Worm (Caenorhabditis elegans): ENCODE data around the gene acr-2.
A peak's percentile ranks its signal among the peaks of the same experiment; 100 is the strongest.

The acr-2 gene

ce11 chrX:6698267-6698666, 4.1 kb upstream of the acr-2 start, which contains the start of the genes F38B6.7 and F38B6.2:
Gene F38B6.7 (minus strand): TSS chrX:6698367.
Gene F38B6.2 (plus strand): TSS chrX:6698533.
- TF ChIP-seq unc-39 (tag; optimal IDR thresholded peaks at IDR 0.05) (no peak), mep-1 (tag; optimal IDR thresholded peaks at IDR 0.05) (no peak)

- no peak for TF ChIP-seq lin-13 (tag; optimal IDR thresholded peaks at IDR 0.05)
- TF ChIP-seq ces-1 (GFP tag; optimal IDR thresholded peaks at IDR 0.05): peak; percentile 91
- no peak for TF ChIP-seq cnd-1 (tag; optimal IDR thresholded peaks at IDR 0.05)
Observed at ce11 chrX:6705156-6705555, 2.8 kb downstream of the acr-2 start.

- TF ChIP-seq ceh-43 (GFP tag; optimal IDR thresholded peaks at IDR 0.05) (no peak), lin-32 (GFP tag; optimal IDR thresholded peaks at IDR 0.05) (no peak), zip-8 (tag; optimal IDR thresholded peaks at IDR 0.05) (no peak), pha-4 (tag; optimal IDR thresholded peaks at IDR 0.05) (no peak), hlh-1 (tag; optimal IDR thresholded peaks at IDR 0.05) (no peak), elt-3 (tag; optimal IDR thresholded peaks at IDR 0.05) (no peak), unc-39 (tag; optimal IDR thresholded peaks at IDR 0.05) (no peak), ces-1 (GFP tag; optimal IDR thresholded peaks at IDR 0.05) (no peak), ztf-11 (tag; optimal IDR thresholded peaks at IDR 0.05) (no peak), nhr-28 (tag; optimal IDR thresholded peaks at IDR 0.05) (no peak), bed-3 (GFP tag; optimal IDR thresholded peaks at IDR 0.05) (no peak), unc-120 (tag; optimal IDR thresholded peaks at IDR 0.05; ENCODE audit: poor library complexity, severe bottlenecking) (no peak), flh-1 (GFP tag; optimal IDR thresholded peaks at IDR 0.05) (no peak), tbx-8 (GFP tag; optimal IDR thresholded peaks at IDR 0.05) (no peak), drap-1 (GFP tag; optimal IDR thresholded peaks at IDR 0.05) (no peak), lsy-2 (tag; optimal IDR thresholded peaks at IDR 0.05) (no peak), nhr-76 (tag; optimal IDR thresholded peaks at IDR 0.05) (no peak), nhr-12 (tag; optimal IDR thresholded peaks at IDR 0.05) (no peak)
Observed at ce11 chrX:6709238-6709637, 6.9 kb downstream of the acr-2 start, which contains the start of gene acr-3. Gene acr-3 (plus strand): TSS chrX:6709538.

ce11 chrX:6713277-6713676, 10.9 kb downstream of the acr-2 start, which contains the start of gene nas-11:
Gene nas-11 (plus strand): TSS chrX:6713577.
- TF ChIP-seq ztf-11 (tag; optimal IDR thresholded peaks at IDR 0.05) (no peak), nhr-28 (tag; optimal IDR thresholded peaks at IDR 0.05) (no peak), ceh-43 (GFP tag; optimal IDR thresholded peaks at IDR 0.05) (no peak), elt-1 (tag; optimal IDR thresholded peaks at IDR 0.05; ENCODE audit: borderline replicate concordance, insufficient read depth) (no peak), lin-32 (GFP tag; optimal IDR thresholded peaks at IDR 0.05) (no peak), blmp-1 (tag; optimal IDR thresholded peaks at IDR 0.05) (no peak), pha-4 (tag; optimal IDR thresholded peaks at IDR 0.05) (no peak), hlh-1 (tag; optimal IDR thresholded peaks at IDR 0.05) (no peak), unc-62 (GFP tag; optimal IDR thresholded peaks at IDR 0.05) (no peak), ceh-39 (tag; optimal IDR thresholded peaks at IDR 0.05) (no peak), snpc-4 (tag; optimal IDR thresholded peaks at IDR 0.05) (no peak), sptf-1 (tag; optimal IDR thresholded peaks at IDR 0.05) (no peak), ham-2 (GFP tag; optimal IDR thresholded peaks at IDR 0.05) (no peak), mls-2 (tag; optimal IDR thresholded peaks at IDR 0.05) (no peak), mab-5 (tag; optimal IDR thresholded peaks at IDR 0.05) (no peak), nhr-237 (tag; optimal IDR thresholded peaks at IDR 0.05) (no peak), nhr-2 (tag; optimal IDR thresholded peaks at IDR 0.05) (no peak), elt-3 (tag; optimal IDR thresholded peaks at IDR 0.05) (no peak), flh-1 (GFP tag; optimal IDR thresholded peaks at IDR 0.05) (no peak), ces-1 (GFP tag; optimal IDR thresholded peaks at IDR 0.05) (no peak)

ce11 chrX:6718595-6718994, 16.2 kb downstream of the acr-2 start, which contains the start of gene smf-2:
Gene smf-2 (minus strand): TSS chrX:6718695.
- no peak for TF ChIP-seq ham-2 (GFP tag; optimal IDR thresholded peaks at IDR 0.05)
- TF ChIP-seq flh-1 (GFP tag; optimal IDR thresholded peaks at IDR 0.05): no peak
- no peak for TF ChIP-seq pha-4 (tag; optimal IDR thresholded peaks at IDR 0.05)
- TF ChIP-seq elt-3 (tag; optimal IDR thresholded peaks at IDR 0.05): no peak
- TF ChIP-seq nhr-28 (tag; optimal IDR thresholded peaks at IDR 0.05): no peak
- no peak for TF ChIP-seq ceh-83 (GFP tag; optimal IDR thresholded peaks at IDR 0.05)
